Fruit fly (Drosophila melanogaster) whole organism, adult: Measurements from ENCODE around the gene CG14411.

Experiments used
- CG11617 ChIP-seq: fragments of 200-800 bp; sonication (Bioruptor generic); optimal IDR thresholded peaks from 2 replicates; lab custom pipeline; 2017; ENCODE audit warnings: mild to moderate bottlenecking, missing biosample characterization, missing genetic modification reagents, missing genetic modification characterization
- CG12768 ChIP-seq: fragments of 200-800 bp; sonication (Bioruptor generic); optimal IDR thresholded peaks from 2 replicates; lab custom pipeline; 2017; ENCODE audit warnings: missing biosample characterization, missing genetic modification characterization, mild to moderate bottlenecking, moderate library complexity, missing genetic modification reagents
- CG14711 ChIP-seq: fragments of 200-800 bp; sonication (Bioruptor generic); optimal IDR thresholded peaks from 2 replicates; lab custom pipeline; 2018; ENCODE audit warnings: missing biosample characterization, mild to moderate bottlenecking, missing genetic modification characterization, moderate library complexity
- CG1620 ChIP-seq: fragments of 200-800 bp; sonication (Bioruptor generic); optimal IDR thresholded peaks from 2 replicates; lab custom pipeline; 2016; ENCODE audit warnings: missing biosample characterization, missing genetic modification characterization
- CG33017 ChIP-seq: fragments of 200-800 bp; sonication (Bioruptor generic); optimal IDR thresholded peaks from 2 replicates; lab custom pipeline; 2018; ENCODE audit warnings: missing biosample characterization, mild to moderate bottlenecking, missing genetic modification characterization, moderate library complexity
- CG5204 ChIP-seq: fragments of 200-800 bp; sonication (Bioruptor generic); optimal IDR thresholded peaks from 2 replicates; lab custom pipeline; 2016; ENCODE audit warnings: missing biosample characterization, missing genetic modification characterization
- CG7045 ChIP-seq: fragments of 200-800 bp; sonication (Bioruptor generic); optimal IDR thresholded peaks from 2 replicates; lab custom pipeline; 2017; ENCODE audit warnings: missing biosample characterization, mild to moderate bottlenecking, missing genetic modification characterization
- CG7101 ChIP-seq: fragments of 200-800 bp; sonication (Bioruptor generic); optimal IDR thresholded peaks from 2 replicates; lab custom pipeline; 2018; ENCODE audit warnings: missing biosample characterization, mild to moderate bottlenecking, missing genetic modification characterization, moderate library complexity
- Clk ChIP-seq: fragments of 200-800 bp; sonication (Bioruptor generic); optimal IDR thresholded peaks from 2 replicates; lab custom pipeline; 2017; ENCODE audit warnings: missing biosample characterization, missing genetic modification characterization
- Crg-1 ChIP-seq: fragments of 200-800 bp; sonication (Bioruptor generic); optimal IDR thresholded peaks from 2 replicates; lab custom pipeline; 2016; ENCODE audit warnings: missing biosample characterization, missing genetic modification characterization
- Hr96 ChIP-seq: fragments of 200-800 bp; sonication (Bioruptor generic); optimal IDR thresholded peaks from 2 replicates; lab custom pipeline; 2016; ENCODE audit warnings: missing biosample characterization, missing genetic modification characterization
- Mnt ChIP-seq: fragments of 200-800 bp; sonication (Bioruptor generic); optimal IDR thresholded peaks from 2 replicates; lab custom pipeline; 2016; ENCODE audit warnings: missing biosample characterization, mild to moderate bottlenecking, missing genetic modification characterization
- bab1 ChIP-seq: fragments of 200-800 bp; sonication (Bioruptor generic); optimal IDR thresholded peaks from 3 replicates; lab custom pipeline; 2019; ENCODE audit warnings: missing biosample characterization, mild to moderate bottlenecking, missing genetic modification characterization, moderate library complexity
- cic ChIP-seq: fragments of 200-800 bp; sonication (Bioruptor generic); optimal IDR thresholded peaks from 2 replicates; lab custom pipeline; 2017; ENCODE audit warnings: missing biosample characterization, mild to moderate bottlenecking, missing genetic modification characterization, moderate library complexity
- cnc ChIP-seq, 2 experiments: fragments of >200 bp; optimal IDR thresholded peaks; 2 replicates each; lab custom pipeline; 2017
- kay ChIP-seq: fragments of 200-800 bp; sonication (Bioruptor generic); peaks from one replicate; lab custom pipeline; 2016; ENCODE audit warnings: missing biosample characterization, missing genetic modification characterization, borderline replicate concordance
- ovo ChIP-seq: fragments of 200-800 bp; sonication (Bioruptor generic); optimal IDR thresholded peaks from 2 replicates; lab custom pipeline; 2016; ENCODE audit warnings: missing biosample characterization, missing genetic modification characterization
- pad ChIP-seq: fragments of 200-800 bp; sonication (Bioruptor generic); optimal IDR thresholded peaks from 3 replicates; lab custom pipeline; 2017; ENCODE audit warnings: missing biosample characterization, missing genetic modification characterization, mild to moderate bottlenecking, moderate library complexity, missing genetic modification reagents
- tj ChIP-seq: fragments of 200-800 bp; sonication (Bioruptor generic); optimal IDR thresholded peaks from 3 replicates; lab custom pipeline; 2017; ENCODE audit warnings: missing biosample characterization, mild to moderate bottlenecking, missing genetic modification characterization, moderate library complexity
- toe ChIP-seq: fragments of 200-800 bp; sonication (Bioruptor generic); optimal IDR thresholded peaks from 2 replicates; lab custom pipeline; 2016; ENCODE audit warnings: missing biosample characterization, missing genetic modification characterization

The CG14411 gene

dm6 chrX:14832562-14833303, at the start of gene CG14411:
TSS of gene CG14411 (plus strand) at chrX:14832647.
- TF ChIP-seq Hr96 (GFP tag; lab: Kevin White, UChicago) (no peak), CG14711 (no peak), Crg-1 (GFP tag; lab: Kevin White, UChicago) (no peak), CG7101 (tag; lab: Kevin White, UChicago) (no peak), pad (GFP tag; lab: Kevin White, UChicago) (peak; percentile 17), ovo (peak; percentile 84), cnc (optimal IDR thresholded peaks at IDR 0.05; lab: Kevin White, UChicago) (no peak), CG11617 (GFP tag; lab: Kevin White, UChicago) (no peak), CG33017 (tag; lab: Kevin White, UChicago) (no peak), CG12768 (GFP tag; lab: Kevin White, UChicago) (no peak), CG5204 (GFP tag; lab: Kevin White, UChicago) (no peak), cic (GFP tag; lab: Kevin White, UChicago) (no peak), tj (GFP tag; lab: Kevin White, UChicago) (no peak), Mnt (GFP tag; lab: Kevin White, UChicago) (peak; percentile 85), kay (GFP tag; lab: Kevin White, UChicago) (no peak), CG1620 (GFP tag; lab: Kevin White, UChicago) (no peak), toe (GFP tag; lab: Kevin White, UChicago) (no peak), bab1 (GFP tag; lab: Kevin White, UChicago) (peak; percentile 14), CG7045 (GFP tag; lab: Kevin White, UChicago) (no peak), Clk (GFP tag; lab: Kevin White, UChicago) (no peak)

dm6 chrX:14784002-14784568, 48.4 kb upstream of the CG14411 start, which contains the start of gene Ag5r2:
TSS of gene Ag5r2 (minus strand) at chrX:14784052.
- TF ChIP-seq tj (GFP tag; lab: Kevin White, UChicago) (no peak), Hr96 (GFP tag; lab: Kevin White, UChicago) (no peak), Mnt (GFP tag; lab: Kevin White, UChicago) (no peak), bab1 (GFP tag; lab: Kevin White, UChicago) (no peak), CG33017 (tag; lab: Kevin White, UChicago) (no peak)

- TF ChIP-seq CG11617 (GFP tag; lab: Kevin White, UChicago) (no peak), toe (GFP tag; lab: Kevin White, UChicago) (no peak), CG7045 (GFP tag; lab: Kevin White, UChicago) (no peak), Clk (GFP tag; lab: Kevin White, UChicago) (no peak), Mnt (GFP tag; lab: Kevin White, UChicago) (no peak), CG14711 (no peak), bab1 (GFP tag; lab: Kevin White, UChicago) (no peak)
These were observed 46.0 kb upstream of the CG14411 start, which contains the start of gene Ag5r for dm6 chrX:14786451-14786850. TSS of gene Ag5r (minus strand) at chrX:14786551.

DNA sequence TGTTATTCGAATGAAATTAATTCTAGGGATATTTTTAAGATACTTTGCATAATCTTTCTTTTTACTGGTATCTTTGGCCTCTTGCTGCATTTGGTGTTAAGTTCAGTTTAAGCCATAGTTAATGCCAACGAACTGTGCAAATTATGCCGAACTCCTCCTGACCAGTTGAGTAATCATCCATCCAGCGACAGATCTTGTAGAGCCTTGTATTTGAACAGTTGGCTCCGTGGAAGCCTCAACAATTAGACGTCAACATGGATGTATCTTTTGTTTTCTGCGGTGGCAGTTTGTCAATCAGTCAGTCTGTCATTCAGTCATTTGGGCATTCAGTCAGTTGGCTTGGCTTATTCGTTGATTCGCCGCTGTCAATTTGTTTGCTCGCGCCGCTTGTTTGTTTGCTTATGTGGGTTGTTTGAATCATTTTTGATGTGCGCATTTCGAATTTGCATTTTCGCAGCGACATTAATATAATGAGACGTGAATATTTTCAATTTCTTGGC, 29.8 kb upstream of the CG14411 start:
- no peak for TF ChIP-seq kay (GFP tag; lab: Kevin White, UChicago)
- no peak for TF ChIP-seq Hr96 (GFP tag; lab: Kevin White, UChicago)
- no peak for TF ChIP-seq tj (GFP tag; lab: Kevin White, UChicago)
- TF ChIP-seq Clk (GFP tag; lab: Kevin White, UChicago), result no peak

- TF ChIP-seq Clk (GFP tag; lab: Kevin White, UChicago) (no peak), CG7101 (tag; lab: Kevin White, UChicago) (peak; percentile 72), ovo (peak; percentile 90), bab1 (GFP tag; lab: Kevin White, UChicago) (no peak), CG11617 (GFP tag; lab: Kevin White, UChicago) (peak; percentile 52), toe (GFP tag; lab: Kevin White, UChicago) (peak; percentile 15), CG7045 (GFP tag; lab: Kevin White, UChicago) (peak; percentile 47), Hr96 (GFP tag; lab: Kevin White, UChicago) (peak; percentile 0), CG12768 (GFP tag; lab: Kevin White, UChicago) (peak; percentile 18), Mnt (GFP tag; lab: Kevin White, UChicago) (peak; percentile 27), Crg-1 (GFP tag; lab: Kevin White, UChicago) (peak; percentile 83), cic (GFP tag; lab: Kevin White, UChicago) (peak; percentile 60), kay (GFP tag; lab: Kevin White, UChicago) (no peak), pad (GFP tag; lab: Kevin White, UChicago) (peak; percentile 48), CG14711 (peak; percentile 19), tj (GFP tag; lab: Kevin White, UChicago) (no peak), CG33017 (tag; lab: Kevin White, UChicago) (no peak), CG5204 (GFP tag; lab: Kevin White, UChicago) (no peak), cnc (optimal IDR thresholded peaks at IDR 0.05; lab: Kevin White, UChicago) (no peak), CG1620 (GFP tag; lab: Kevin White, UChicago) (peak; percentile 60)
These were observed 26.8 kb upstream of the CG14411 start for dm6 chrX:14805646-14806045.
